Fruit fly (Drosophila melanogaster): ENCODE data around the gene Edem1.

The Edem1 gene

dm6 chrX:1854070-1854469 lies 54.6 kb downstream of the Edem1 start (continued):
- TF ChIP-seq gsb (GFP tag; IDR thresholded peaks at IDR 0.05), result peak; percentile 51; the same call in 1 of the 2 replicates
- no peak for TF ChIP-seq chinmo (GFP tag; IDR thresholded peaks at IDR 0.05; ENCODE audit: partially characterized antibody)
- peak; percentile 30 for TF ChIP-seq grau (tag; optimal IDR thresholded peaks at IDR 0.05)
- no peak for TF ChIP-seq Dref (GFP tag; IDR thresholded peaks at IDR 0.05)
- TF ChIP-seq CG7928 (GFP tag; optimal IDR thresholded peaks at IDR 0.05), result peak; percentile 53
- TF ChIP-seq CG7271 (tag; optimal IDR thresholded peaks at IDR 0.05), result no peak
- TF ChIP-seq zen2 (GFP tag; IDR thresholded peaks at IDR 0.05; ENCODE audit: partially characterized antibody), result no peak
- TF ChIP-seq CG5245 (GFP tag; optimal IDR thresholded peaks at IDR 0.05), result no peak
- TF ChIP-seq h (optimal IDR thresholded peaks at IDR 0.05), result no peak
- TF ChIP-seq her (GFP tag; optimal IDR thresholded peaks at IDR 0.05), result peak; percentile 81
- peak; percentile 80 for TF ChIP-seq rib (GFP tag; IDR thresholded peaks at IDR 0.05)
- TF ChIP-seq cad (GFP tag; optimal IDR thresholded peaks at IDR 0.05), result no peak
- peak; percentile 17 for TF ChIP-seq run (tag; optimal IDR thresholded peaks at IDR 0.05)
- no peak for TF ChIP-seq Sin3A (optimal IDR thresholded peaks at IDR 0.05)
- TF ChIP-seq tin (GFP tag; optimal IDR thresholded peaks at IDR 0.05), result no peak
- peak; percentile 84 for TF ChIP-seq schlank (tag; optimal IDR thresholded peaks at IDR 0.05)
- peak; percentile 83 for TF ChIP-seq nau (GFP tag; optimal IDR thresholded peaks at IDR 0.05)
- TF ChIP-seq CG8290 (GFP tag; optimal IDR thresholded peaks at IDR 0.05), result no peak
- TF ChIP-seq CG8290 (tag; optimal IDR thresholded peaks at IDR 0.05), result peak in 1 of 2 experiments; percentile 96
- TF ChIP-seq toy (GFP tag; IDR thresholded peaks at IDR 0.05), result peak; percentile 62
- no peak for TF ChIP-seq fd102C (GFP tag; optimal IDR thresholded peaks at IDR 0.05)
- TF ChIP-seq NC2α (GFP tag; optimal IDR thresholded peaks at IDR 0.05), result peak; percentile 34
- peak; percentile 69 for TF ChIP-seq fd3F (GFP tag; optimal IDR thresholded peaks at IDR 0.05)
- TF ChIP-seq CG14710 (tag; optimal IDR thresholded peaks at IDR 0.05), result no peak
- no peak for TF ChIP-seq cato (GFP tag; optimal IDR thresholded peaks at IDR 0.05; ENCODE audit: borderline replicate concordance)
- no peak for TF ChIP-seq CG4707 (GFP tag; optimal IDR thresholded peaks at IDR 0.05)
- TF ChIP-seq peb (GFP tag; IDR thresholded peaks at IDR 0.05), result no peak
- TF ChIP-seq Jarid2 (GFP tag; optimal IDR thresholded peaks at IDR 0.05), result peak; percentile 52
- no peak for TF ChIP-seq Xrp1 (GFP tag; IDR thresholded peaks at IDR 0.05)
- TF ChIP-seq Ravus (GFP tag; IDR thresholded peaks at IDR 0.05), result no peak; the same call in 1 of the 2 replicates
- TF ChIP-seq CG7963 (GFP tag; IDR thresholded peaks at IDR 0.05; ENCODE audit: partially characterized antibody), result no peak
- TF ChIP-seq Gsc (GFP tag; IDR thresholded peaks at IDR 0.05), result no peak
- TF ChIP-seq CG1603 (tag; optimal IDR thresholded peaks at IDR 0.05), result peak; percentile 13
- TF ChIP-seq nerfin-1 (tag; optimal IDR thresholded peaks at IDR 0.05), result no peak
- TF ChIP-seq sim (GFP tag; IDR thresholded peaks at IDR 0.05), result no peak
- no peak for TF ChIP-seq HmgD (GFP tag; optimal IDR thresholded peaks at IDR 0.05)
- peak; percentile 56; the same call in 1 of the 3 replicates for TF ChIP-seq CG6175 (GFP tag; IDR thresholded peaks at IDR 0.05)
- no peak for TF ChIP-seq tll (GFP tag; optimal IDR thresholded peaks at IDR 0.05)
- no peak for TF ChIP-seq Opbp (GFP tag; IDR thresholded peaks at IDR 0.05; ENCODE audit: partially characterized antibody)
- TF ChIP-seq trh (GFP tag; optimal IDR thresholded peaks at IDR 0.05), result peak; percentile 39
- TF ChIP-seq CG15601 (tag; optimal IDR thresholded peaks at IDR 0.05), result no peak
- TF ChIP-seq CG9817 (tag; optimal IDR thresholded peaks at IDR 0.05), result peak; percentile 40
- no peak for TF ChIP-seq CG16863 (GFP tag; optimal IDR thresholded peaks at IDR 0.05)
- TF ChIP-seq CG9876 (GFP tag; optimal IDR thresholded peaks at IDR 0.05), result peak; percentile 37
- no peak for TF ChIP-seq CG6254 (GFP tag; optimal IDR thresholded peaks at IDR 0.05)
- TF ChIP-seq ERR (GFP tag; optimal IDR thresholded peaks at IDR 0.05), result peak; percentile 69
- no peak for TF ChIP-seq Sry-β (GFP tag; optimal IDR thresholded peaks at IDR 0.05)
- no peak for TF ChIP-seq CG12391 (tag; optimal IDR thresholded peaks at IDR 0.05)
- TF ChIP-seq croc (GFP tag; conservative IDR thresholded peaks at IDR 0.05), result no peak
- peak; percentile 10 for TF ChIP-seq ind (GFP tag; optimal IDR thresholded peaks at IDR 0.05)
- TF ChIP-seq CG33557 (GFP tag; optimal IDR thresholded peaks at IDR 0.05), result no peak
- TF ChIP-seq CG3995 (GFP tag; optimal IDR thresholded peaks at IDR 0.05), result no peak
